Worm (Caenorhabditis elegans) whole organism, young adult: ENCODE data around the gene ppat-1.
A peak's percentile ranks its signal among the peaks of the same experiment; 100 is the strongest.

Experiments
- B0019.2 ChIP-seq: fragments of 200-800 bp; sonication (Bioruptor generic); conservative IDR thresholded peaks from 2 replicates; pipeline ENCODE4 v1.3.6; 2022; ENCODE audit warnings: missing genetic modification reagents, missing genetic modification characterization, missing compliant biosample characterization
- B0035.1 ChIP-seq: sonication (generic microtip); optimal IDR thresholded peaks from 2 replicates; lab custom pipeline; 2016; ENCODE audit warnings: missing genetic modification characterization, mild to moderate bottlenecking, missing compliant biosample characterization, missing genotype, missing genetic modification reagents
- C17E4.6 ChIP-seq: fragments of 200-800 bp; sonication (Bioruptor generic); IDR thresholded peaks from 2 replicates; pipeline ENCODE4 v1.3.6; 2022; ENCODE audit warnings: missing genetic modification reagents, missing genetic modification characterization, missing compliant biosample characterization
- F23B12.7 ChIP-seq: sonication (generic microtip); optimal IDR thresholded peaks from 2 replicates; lab custom pipeline; 2017; ENCODE audit warnings: missing genetic modification characterization, mild to moderate bottlenecking, missing compliant biosample characterization, antibody characterized with exemption, moderate library complexity; ENCODE audit not compliant: insufficient read depth
- F33H1.4 ChIP-seq: fragments of 200-800 bp; sonication (Bioruptor generic); IDR thresholded peaks from 2 replicates; pipeline ENCODE4 v1.3.6; 2022; ENCODE audit warnings: missing genetic modification reagents, missing genetic modification characterization, missing compliant biosample characterization
- F37B4.10 ChIP-seq: fragments of 200-800 bp; sonication (Bioruptor generic); IDR thresholded peaks from 2 replicates; pipeline ENCODE4 v1.3.6; 2022; ENCODE audit warnings: missing genetic modification characterization, missing compliant biosample characterization
- F39B2.1 ChIP-seq: fragments of 200-800 bp; sonication (Bioruptor generic); IDR thresholded peaks from 2 replicates; pipeline ENCODE4 v1.3.6; 2022; ENCODE audit warnings: missing genetic modification reagents, missing genetic modification characterization, missing compliant biosample characterization
- F57A8.1 ChIP-seq: fragments of 200-800 bp; sonication (Bioruptor generic); optimal IDR thresholded peaks from 2 replicates; lab custom pipeline; 2018; ENCODE audit warnings: mild to moderate bottlenecking, missing genetic modification characterization, moderate library complexity, missing compliant biosample characterization
- K12H6.12 ChIP-seq: fragments of 200-800 bp; sonication (Bioruptor generic); optimal IDR thresholded peaks from 2 replicates; lab custom pipeline; 2018; ENCODE audit warnings: mild to moderate bottlenecking, missing genetic modification characterization, missing compliant biosample characterization
- Y53F4B.3 ChIP-seq: fragments of 200-800 bp; sonication (Bioruptor generic); IDR thresholded peaks from 2 replicates; pipeline ENCODE4 v1.3.6; 2022; ENCODE audit warnings: missing genetic modification reagents, missing genetic modification characterization, missing compliant biosample characterization
- Y53G8AR.9 ChIP-seq: fragments of 200-800 bp; sonication (Bioruptor generic); conservative IDR thresholded peaks from 2 replicates; pipeline ENCODE4 v1.3.6; 2022; ENCODE audit warnings: missing genetic modification reagents, missing genetic modification characterization, missing compliant biosample characterization
- Y95B8A.8 ChIP-seq: fragments of 200-800 bp; sonication (Bioruptor generic); IDR thresholded peaks from 2 replicates; pipeline ENCODE4 v1.3.6; 2022; ENCODE audit warnings: missing genetic modification reagents, missing genetic modification characterization, missing compliant biosample characterization
- ZK185.1 ChIP-seq: sonication (generic microtip); optimal IDR thresholded peaks from 2 replicates; lab custom pipeline; 2016; ENCODE audit warnings: mild to moderate bottlenecking, missing genetic modification characterization, missing compliant biosample characterization; ENCODE audit not compliant: poor library complexity, severe bottlenecking
- akir-1 ChIP-seq: fragments of 200-800 bp; sonication (Bioruptor generic); optimal IDR thresholded peaks from 2 replicates; lab custom pipeline; 2018; ENCODE audit warnings: mild to moderate bottlenecking, missing genetic modification characterization, moderate library complexity, missing compliant biosample characterization
- bed-1 ChIP-seq: fragments of 200-800 bp; sonication (Bioruptor generic); IDR thresholded peaks from 2 replicates; pipeline ENCODE4 v1.3.6; 2022; ENCODE audit warnings: missing genetic modification reagents, missing genetic modification characterization, missing compliant biosample characterization
- cebp-1 ChIP-seq, 2 experiments: fragments of 200-800 bp in 1 of 2; sonication (Bioruptor generic) in 1 of 2; sonication (generic microtip) in 1 of 2; IDR thresholded peaks in 1 of 2; optimal IDR thresholded peaks in 1 of 2; 2 replicates each; pipeline versions ENCODE4 v1.3.6 to Lab custom; 2017 to 2022; ENCODE audit warnings: missing compliant biosample characterization in 2 of 2, missing genetic modification characterization in 2 of 2, mild to moderate bottlenecking in 1 of 2, missing genetic modification reagents in 1 of 2, moderate library complexity in 1 of 2
- ceh-100 ChIP-seq: fragments of 200-800 bp; sonication (Bioruptor generic); IDR thresholded peaks from 2 replicates; pipeline ENCODE4 v1.3.6; 2022; ENCODE audit warnings: missing genetic modification reagents, missing genetic modification characterization, missing compliant biosample characterization
- ceh-91 ChIP-seq: fragments of 200-800 bp; sonication (Bioruptor generic); IDR thresholded peaks from 2 replicates; pipeline ENCODE4 v1.3.6; 2022; ENCODE audit warnings: missing genetic modification reagents, missing genetic modification characterization, missing compliant biosample characterization
- dpff-1 ChIP-seq: sonication (generic microtip); optimal IDR thresholded peaks from 2 replicates; lab custom pipeline; 2017; ENCODE audit warnings: mild to moderate bottlenecking, missing genetic modification characterization, missing compliant biosample characterization
- efl-1 ChIP-seq: fragments of 150-350 bp; optimal IDR thresholded peaks from 2 replicates; lab custom pipeline; 2014; ENCODE audit warnings: missing biosample characterization, missing genetic modification reagents, missing genetic modification characterization
- fkh-3 ChIP-seq: sonication (generic microtip); optimal IDR thresholded peaks from 2 replicates; lab custom pipeline; 2016; ENCODE audit warnings: mild to moderate bottlenecking, missing genetic modification characterization, missing compliant biosample characterization
- him-1 ChIP-seq: sonication (generic microtip); optimal IDR thresholded peaks from 2 replicates; lab custom pipeline; 2016; ENCODE audit warnings: missing genotype, missing genetic modification reagents, missing genetic modification characterization, missing compliant biosample characterization
- hsf-1 ChIP-seq: fragments of 200-800 bp; sonication (Bioruptor generic); IDR thresholded peaks from 2 replicates; pipeline ENCODE4 v1.3.6; 2022; ENCODE audit warnings: missing genetic modification reagents, missing genetic modification characterization, missing compliant biosample characterization
- lag-1 ChIP-seq: fragments of 200-800 bp; sonication (Bioruptor generic); IDR thresholded peaks from 2 replicates; pipeline ENCODE4 v1.3.6; 2022; ENCODE audit warnings: missing genetic modification reagents, missing genetic modification characterization, missing compliant biosample characterization
- let-526 ChIP-seq: fragments of 200-800 bp; sonication (Bioruptor generic); IDR thresholded peaks from 2 replicates; pipeline ENCODE4 v1.3.6; 2022; ENCODE audit warnings: missing genetic modification reagents, missing genetic modification characterization, missing compliant biosample characterization
- lin-35 ChIP-seq, 3 experiments: fragments of 150-350 bp in 2 of 3; sonication (generic microtip) in 1 of 3; optimal IDR thresholded peaks; 2 replicates each; lab custom pipeline; 2014 to 2018; ENCODE audit warnings: missing biosample characterization in 3 of 3, missing genetic modification characterization in 3 of 3, missing genetic modification reagents in 3 of 3
- lin-40 ChIP-seq: sonication (generic microtip); optimal IDR thresholded peaks from 2 replicates; lab custom pipeline; 2016; ENCODE audit warnings: missing genetic modification characterization, mild to moderate bottlenecking, missing compliant biosample characterization, missing genotype, missing genetic modification reagents
- lin-54 ChIP-seq: fragments of 200-800 bp; sonication (Bioruptor generic); optimal IDR thresholded peaks from 2 replicates; lab custom pipeline; 2018; ENCODE audit warnings: mild to moderate bottlenecking, missing genetic modification characterization, missing compliant biosample characterization
- lsl-1 ChIP-seq: fragments of 200-800 bp; sonication (Bioruptor generic); optimal IDR thresholded peaks from 2 replicates; lab custom pipeline; 2018; ENCODE audit warnings: mild to moderate bottlenecking, missing genetic modification characterization, moderate library complexity, missing compliant biosample characterization
- madf-3 ChIP-seq: fragments of 200-800 bp; sonication (Bioruptor generic); IDR thresholded peaks from 2 replicates; pipeline ENCODE4 v1.3.6; 2022; ENCODE audit warnings: missing genetic modification reagents, missing genetic modification characterization, missing compliant biosample characterization
- madf-6 ChIP-seq: fragments of 200-800 bp; sonication (Bioruptor generic); IDR thresholded peaks from 2 replicates; pipeline ENCODE4 v1.3.6; 2022; ENCODE audit warnings: missing genetic modification reagents, missing genetic modification characterization, missing compliant biosample characterization
- madf-8 ChIP-seq: fragments of 200-800 bp; sonication (Bioruptor generic); conservative IDR thresholded peaks from 2 replicates; pipeline ENCODE4 v1.3.6; 2022; ENCODE audit warnings: missing genetic modification reagents, missing genetic modification characterization, missing compliant biosample characterization
- mcd-1 ChIP-seq: fragments of 200-800 bp; sonication (Bioruptor generic); IDR thresholded peaks from 2 replicates; pipeline ENCODE4 v1.3.6; 2022; ENCODE audit warnings: missing genetic modification reagents, missing genetic modification characterization, missing compliant biosample characterization
- nfyb-1 ChIP-seq: fragments of 200-800 bp; sonication (Bioruptor generic); IDR thresholded peaks from 2 replicates; pipeline ENCODE4 v1.3.6; 2022; ENCODE audit warnings: missing genetic modification reagents, missing genetic modification characterization, missing compliant biosample characterization
- nhr-80 ChIP-seq: sonication (generic microtip); optimal IDR thresholded peaks from 2 replicates; lab custom pipeline; 2016; ENCODE audit warnings: missing genetic modification characterization, missing compliant biosample characterization
- nhr-90 ChIP-seq: sonication (generic microtip); optimal IDR thresholded peaks from 2 replicates; lab custom pipeline; 2016; ENCODE audit warnings: missing genotype, mild to moderate bottlenecking, missing genetic modification characterization, missing compliant biosample characterization
- snpc-3.4 ChIP-seq: sonication (generic microtip); optimal IDR thresholded peaks from 2 replicates; lab custom pipeline; 2017; ENCODE audit warnings: missing genetic modification characterization, mild to moderate bottlenecking, missing compliant biosample characterization, antibody characterized with exemption, moderate library complexity, missing genotype, missing genetic modification reagents
- tbp1 ChIP-seq: fragments of 200-800 bp; sonication (Bioruptor generic); optimal IDR thresholded peaks from 2 replicates; lab custom pipeline; 2018; ENCODE audit warnings: mild to moderate bottlenecking, missing genetic modification characterization, missing compliant biosample characterization
- tbx-9 ChIP-seq: sonication (generic microtip); optimal IDR thresholded peaks from 2 replicates; lab custom pipeline; 2016; ENCODE audit warnings: borderline replicate concordance, missing genetic modification characterization, inconsistent platforms, missing compliant biosample characterization
- unc-130 ChIP-seq: sonication (generic microtip); optimal IDR thresholded peaks from 2 replicates; lab custom pipeline; 2016; ENCODE audit warnings: missing genetic modification reagents, missing genetic modification characterization, missing compliant biosample characterization
- unc-62 ChIP-seq: fragments of 150-350 bp; optimal IDR thresholded peaks from 2 replicates; lab custom pipeline; 2014; ENCODE audit warnings: missing biosample characterization, missing genetic modification reagents, missing genetic modification characterization
- ztf-18 ChIP-seq: sonication (generic microtip); optimal IDR thresholded peaks from 2 replicates; lab custom pipeline; 2016; ENCODE audit warnings: missing genotype, mild to moderate bottlenecking, missing genetic modification characterization, missing compliant biosample characterization
- ztf-25 ChIP-seq: fragments of 200-800 bp; sonication (Bioruptor generic); IDR thresholded peaks from 2 replicates; pipeline ENCODE4 v1.3.6; 2022; ENCODE audit warnings: missing genetic modification reagents, missing genetic modification characterization, missing compliant biosample characterization
- ztf-26 ChIP-seq: sonication (generic microtip); optimal IDR thresholded peaks from 2 replicates; lab custom pipeline; 2017; ENCODE audit warnings: missing genetic modification characterization, missing compliant biosample characterization
- ztf-28 ChIP-seq: fragments of 200-800 bp; sonication (Bioruptor generic); IDR thresholded peaks from 2 replicates; pipeline ENCODE4 v1.3.6; 2022; ENCODE audit warnings: missing genetic modification reagents, missing genetic modification characterization, missing compliant biosample characterization
- ztf-3 ChIP-seq: fragments of 200-800 bp; sonication (Bioruptor generic); optimal IDR thresholded peaks from 2 replicates; lab custom pipeline; 2018; ENCODE audit warnings: mild to moderate bottlenecking, missing genetic modification characterization, missing compliant biosample characterization

The ppat-1 gene

ce11 chrIII:4689595-4689994 is 515 bp downstream of the ppat-1 start (continued):
- TF ChIP-seq dpff-1 (tag; lab: Kevin White, UChicago) = no peak
- peak; percentile 88; the same call in 1 of the 2 replicates for TF ChIP-seq ztf-25 (GFP tag; lab: Robert Waterston, UW)
- TF ChIP-seq ztf-26 = peak; percentile 4
- TF ChIP-seq Y53F4B.3 (GFP tag; lab: Robert Waterston, UW) = peak; percentile 74; the same call in 1 of the 2 replicates
- TF ChIP-seq him-1 = peak; percentile 88
- 0 out of 2 replicates have a peak, but pooled peaks have one; percentile 26 for TF ChIP-seq ceh-91 (GFP tag; lab: Robert Waterston, UW)

ce11 chrIII:4693281-4693680 is 4.2 kb downstream of the ppat-1 start, which contains the start of gene nifk-1:
nifk-1 (minus strand) TSS chrIII:4693307.
- TF ChIP-seq madf-6 (peak; percentile 65), ceh-100 (GFP tag; lab: Robert Waterston, UW) (no peak), ztf-18 (peak; percentile 95), ztf-3 (GFP tag; lab: Kevin White, UChicago) (no peak), akir-1 (GFP tag; lab: Kevin White, UChicago) (no peak), ztf-28 (GFP tag; lab: Robert Waterston, UW) (no peak), lin-54 (peak; percentile 73), ZK185.1 (tag; lab: Kevin White, UChicago) (peak; percentile 7), hsf-1 (GFP tag; lab: Robert Waterston, UW) (no peak), fkh-3 (tag; lab: Kevin White, UChicago) (no peak), F23B12.7 (tag; lab: Kevin White, UChicago) (peak; percentile 57), nhr-80 (tag; lab: Kevin White, UChicago) (peak; percentile 79), madf-8 (GFP tag; lab: Robert Waterston, UW) (no peak), F33H1.4 (GFP tag; lab: Robert Waterston, UW) (peak; percentile 44), nfyb-1 (GFP tag; lab: Robert Waterston, UW) (peak; percentile 56; the same call in 1 of the 2 replicates), tbx-9 (tag; lab: Kevin White, UChicago) (no peak), F39B2.1 (no peak), snpc-3.4 (peak; percentile 23), K12H6.12 (tag; lab: Kevin White, UChicago) (peak; percentile 22), lin-35 (GFP tag; optimal IDR thresholded peaks at IDR 0.05; lab: Kevin White, UChicago) (peak in 1 of 3 experiments; percentile 47), bed-1 (GFP tag; lab: Robert Waterston, UW) (no peak), nhr-90 (tag; lab: Kevin White, UChicago) (no peak), C17E4.6 (GFP tag; lab: Robert Waterston, UW) (no peak), mcd-1 (GFP tag; lab: Robert Waterston, UW) (peak; percentile 67), tbp1 (GFP tag; lab: Kevin White, UChicago) (peak; percentile 46), lsl-1 (GFP tag; lab: Kevin White, UChicago) (peak; percentile 66), B0035.1 (tag; lab: Kevin White, UChicago) (no peak), him-1 (no peak), ztf-25 (GFP tag; lab: Robert Waterston, UW) (no peak), F37B4.10 (GFP tag; lab: Robert Waterston, UW) (no peak), cebp-1 (GFP tag; IDR thresholded peaks at IDR 0.05; lab: Robert Waterston, UW) (no peak), cebp-1 (tag; optimal IDR thresholded peaks at IDR 0.05; lab: Kevin White, UChicago) (peak; percentile 58), let-526 (GFP tag; lab: Robert Waterston, UW) (no peak), madf-3 (GFP tag; lab: Robert Waterston, UW) (0 out of 2 replicates have a peak, but pooled peaks have one; percentile 14), unc-130 (GFP tag; lab: Kevin White, UChicago) (no peak), B0019.2 (GFP tag; lab: Robert Waterston, UW) (no peak), unc-62 (GFP tag; lab: Kevin White, UChicago) (no peak), efl-1 (GFP tag; lab: Kevin White, UChicago) (peak; percentile 56), Y53G8AR.9 (GFP tag; lab: Robert Waterston, UW) (no peak), Y95B8A.8 (GFP tag; lab: Robert Waterston, UW) (no peak), Y53F4B.3 (GFP tag; lab: Robert Waterston, UW) (no peak), lag-1 (GFP tag; lab: Robert Waterston, UW) (no peak), F57A8.1 (GFP tag; lab: Kevin White, UChicago) (no peak), lin-40 (tag; lab: Kevin White, UChicago) (peak; percentile 55)
